Worm (Caenorhabditis elegans) whole organism, L4 larva: Measurements from ENCODE around the gene B0507.2.

Source experiments
- F37D6.2 ChIP-seq: sonication (generic microtip); optimal IDR thresholded peaks from 2 replicates; lab custom pipeline; 2016; ENCODE audit warnings: mild to moderate bottlenecking, missing genetic modification characterization, missing compliant biosample characterization
- T20F7.1 ChIP-seq: fragments of 200-800 bp; sonication (Bioruptor generic); optimal IDR thresholded peaks from 2 replicates; lab custom pipeline; 2018; ENCODE audit warnings: mild to moderate bottlenecking, missing genetic modification characterization, missing compliant biosample characterization
- Y105C5A.15 ChIP-seq: fragments of 200-800 bp; sonication (Bioruptor generic); IDR thresholded peaks from 2 replicates; pipeline ENCODE4 v1.3.6; 2022; ENCODE audit warnings: missing genetic modification characterization, missing compliant biosample characterization
- Y48G9A.11 ChIP-seq: fragments of 200-800 bp; sonication (Bioruptor generic); IDR thresholded peaks from 2 replicates; pipeline ENCODE4 v1.3.6; 2022; ENCODE audit warnings: missing genetic modification reagents, missing genetic modification characterization, missing compliant biosample characterization
- Y75B8A.6 ChIP-seq: fragments of 200-800 bp; sonication (Bioruptor generic); IDR thresholded peaks from 2 replicates; pipeline ENCODE4 v1.3.6; 2022; ENCODE audit warnings: missing genetic modification reagents, missing genetic modification characterization, missing compliant biosample characterization
- aha-1 ChIP-seq: fragments of 150-350 bp; peaks from one replicate; lab custom pipeline; 2014; ENCODE audit warnings: missing biosample characterization, missing genetic modification characterization
- aly-2 ChIP-seq: sonication (generic microtip); optimal IDR thresholded peaks from 2 replicates; lab custom pipeline; 2018; ENCODE audit warnings: missing biosample characterization, missing genetic modification characterization
- ama-1 ChIP-seq: fragments of 150-350 bp; optimal IDR thresholded peaks from 2 replicates; lab custom pipeline; 2014; ENCODE audit warnings: inconsistent platforms, mixed read lengths
- ceh-20 ChIP-seq: fragments of 200-800 bp; sonication (Bioruptor generic); IDR thresholded peaks from 2 replicates; pipeline ENCODE4 v1.3.6; 2022; ENCODE audit warnings: missing genetic modification reagents, missing genetic modification characterization, missing compliant biosample characterization
- ces-1 ChIP-seq: fragments of 150-350 bp; sonication (generic microtip); optimal IDR thresholded peaks from 4 replicates; lab custom pipeline; 2014; ENCODE audit warnings: missing biosample characterization, missing genetic modification reagents, missing genetic modification characterization
- daf-12 ChIP-seq: fragments of 150-350 bp; optimal IDR thresholded peaks from 2 replicates; lab custom pipeline; 2014; ENCODE audit warnings: missing biosample characterization, missing genetic modification reagents, missing genetic modification characterization
- daf-16 ChIP-seq, 3 experiments: sonication (generic microtip); optimal IDR thresholded peaks; 2 replicates each; lab custom pipeline; 2016 to 2017; ENCODE audit warnings: missing genetic modification characterization in 3 of 3, missing genetic modification reagents in 3 of 3, mild to moderate bottlenecking in 2 of 3, missing compliant biosample characterization in 2 of 3, missing biosample characterization in 1 of 3, moderate library complexity in 1 of 3
- daf-19 ChIP-seq: fragments of 200-800 bp; sonication (Bioruptor generic); conservative IDR thresholded peaks from 2 replicates; pipeline ENCODE4 v1.3.6; 2022; ENCODE audit warnings: missing genetic modification characterization, missing compliant biosample characterization
- daf-8 ChIP-seq: fragments of 200-800 bp; sonication (Bioruptor generic); IDR thresholded peaks from 2 replicates; pipeline ENCODE4 v1.3.6; 2022; ENCODE audit warnings: missing genetic modification characterization, missing compliant biosample characterization
- dpl-1 ChIP-seq: fragments of 150-350 bp; optimal IDR thresholded peaks from 2 replicates; lab custom pipeline; 2014; ENCODE audit warnings: missing biosample characterization, missing genetic modification reagents, missing genetic modification characterization
- dve-1 ChIP-seq: sonication (generic microtip); optimal IDR thresholded peaks from 2 replicates; lab custom pipeline; 2017; ENCODE audit warnings: antibody characterized with exemption, mild to moderate bottlenecking, missing genetic modification characterization, missing compliant biosample characterization; ENCODE audit not compliant: insufficient read depth
- hlh-30 ChIP-seq: sonication (generic microtip); optimal IDR thresholded peaks from 2 replicates; lab custom pipeline; 2017; ENCODE audit warnings: antibody characterized with exemption, mild to moderate bottlenecking, missing genetic modification characterization, missing compliant biosample characterization; ENCODE audit not compliant: insufficient read depth
- lim-7 ChIP-seq: fragments of 200-800 bp; sonication (Bioruptor generic); IDR thresholded peaks from 2 replicates; pipeline ENCODE4 v1.3.6; 2022; ENCODE audit warnings: missing genetic modification characterization, missing compliant biosample characterization
- lin-1 ChIP-seq: fragments of 200-800 bp; sonication (Bioruptor generic); IDR thresholded peaks from 2 replicates; pipeline ENCODE4 v1.3.6; 2022; ENCODE audit warnings: missing genetic modification reagents, missing genetic modification characterization, missing compliant biosample characterization
- lin-15B ChIP-seq: fragments of 150-350 bp; sonication (generic microtip); optimal IDR thresholded peaks from 3 replicates; lab custom pipeline; 2014; ENCODE audit warnings: missing biosample characterization, missing genetic modification characterization
- lin-29 ChIP-seq: fragments of 200-800 bp; sonication (Bioruptor generic); IDR thresholded peaks from 2 replicates; pipeline ENCODE4 v1.3.6; 2022; ENCODE audit warnings: missing genetic modification reagents, missing genetic modification characterization, missing compliant biosample characterization
- madf-9 ChIP-seq: fragments of 200-800 bp; sonication (Bioruptor generic); conservative IDR thresholded peaks from 2 replicates; pipeline ENCODE4 v1.3.6; 2022; ENCODE audit warnings: missing genetic modification reagents, missing genetic modification characterization, missing compliant biosample characterization
- mdt-29 ChIP-seq: fragments of 200-800 bp; sonication (Bioruptor generic); IDR thresholded peaks from 2 replicates; pipeline ENCODE4 v1.3.6; 2022; ENCODE audit warnings: missing genetic modification reagents, missing genetic modification characterization, missing compliant biosample characterization
- mes-2 ChIP-seq: sonication (generic microtip); optimal IDR thresholded peaks from 2 replicates; lab custom pipeline; 2016; ENCODE audit warnings: missing genotype, mild to moderate bottlenecking, missing genetic modification characterization, missing compliant biosample characterization; ENCODE audit not compliant: poor library complexity, severe bottlenecking
- mxl-3 ChIP-seq: fragments of 200-800 bp; sonication (Bioruptor generic); optimal IDR thresholded peaks from 2 replicates; lab custom pipeline; 2018; ENCODE audit warnings: mild to moderate bottlenecking, missing genetic modification characterization, missing compliant biosample characterization
- nhr-10 ChIP-seq: fragments of 150-350 bp; optimal IDR thresholded peaks from 2 replicates; lab custom pipeline; 2014; ENCODE audit warnings: missing biosample characterization, missing genetic modification characterization
- nhr-102 ChIP-seq: sonication (generic microtip); optimal IDR thresholded peaks from 2 replicates; lab custom pipeline; 2016; ENCODE audit warnings: mild to moderate bottlenecking, missing genetic modification characterization, moderate library complexity, missing compliant biosample characterization
- nhr-11 ChIP-seq: fragments of 150-350 bp; optimal IDR thresholded peaks from 2 replicates; lab custom pipeline; 2014; ENCODE audit warnings: missing biosample characterization, missing genetic modification characterization
- nhr-25 ChIP-seq: sonication (generic microtip); optimal IDR thresholded peaks from 2 replicates; lab custom pipeline; 2017; ENCODE audit warnings: missing genetic modification characterization, mild to moderate bottlenecking, missing compliant biosample characterization, antibody characterized with exemption, moderate library complexity, borderline replicate concordance; ENCODE audit not compliant: insufficient read depth
- nhr-28 ChIP-seq: fragments of 150-350 bp; optimal IDR thresholded peaks from 2 replicates; lab custom pipeline; 2014; ENCODE audit warnings: missing biosample characterization, missing genetic modification characterization
- nhr-41 ChIP-seq: fragments of 200-800 bp; sonication (Bioruptor generic); IDR thresholded peaks from 2 replicates; pipeline ENCODE4 v1.3.6; 2022; ENCODE audit warnings: missing genetic modification reagents, missing genetic modification characterization, missing compliant biosample characterization
- nhr-42 ChIP-seq: fragments of 200-800 bp; sonication (Bioruptor generic); IDR thresholded peaks from 2 replicates; pipeline ENCODE4 v1.3.6; 2022; ENCODE audit warnings: missing genetic modification characterization, missing compliant biosample characterization
- nhr-6 ChIP-seq: fragments of 150-350 bp; optimal IDR thresholded peaks from 2 replicates; lab custom pipeline; 2014; ENCODE audit warnings: missing biosample characterization, missing genetic modification characterization
- nhr-77 ChIP-seq: fragments of 150-350 bp; optimal IDR thresholded peaks from 2 replicates; lab custom pipeline; 2014; ENCODE audit warnings: missing biosample characterization, missing genetic modification characterization
- pqm-1 ChIP-seq: sonication (generic microtip); optimal IDR thresholded peaks from 2 replicates; lab custom pipeline; 2017; ENCODE audit warnings: missing biosample characterization, missing genetic modification characterization
- saeg-2 ChIP-seq: fragments of 200-800 bp; sonication (Bioruptor generic); IDR thresholded peaks from 2 replicates; pipeline ENCODE4 v1.3.6; 2022; ENCODE audit warnings: missing genetic modification reagents, missing genetic modification characterization, missing compliant biosample characterization
- set-16 ChIP-seq: fragments of 200-800 bp; sonication (Bioruptor generic); IDR thresholded peaks from 2 replicates; pipeline ENCODE4 v1.3.6; 2022; ENCODE audit warnings: missing genetic modification reagents, missing genetic modification characterization, missing compliant biosample characterization
- spr-1 ChIP-seq: sonication (generic microtip); optimal IDR thresholded peaks from 2 replicates; lab custom pipeline; 2016; ENCODE audit warnings: mild to moderate bottlenecking, missing genetic modification characterization, missing compliant biosample characterization
- zfp-3 ChIP-seq: fragments of 200-800 bp; sonication (Bioruptor generic); conservative IDR thresholded peaks from 2 replicates; pipeline ENCODE4 v1.3.6; 2022; ENCODE audit warnings: missing genetic modification reagents, missing genetic modification characterization, missing compliant biosample characterization

B0507.2 gene

DNA sequence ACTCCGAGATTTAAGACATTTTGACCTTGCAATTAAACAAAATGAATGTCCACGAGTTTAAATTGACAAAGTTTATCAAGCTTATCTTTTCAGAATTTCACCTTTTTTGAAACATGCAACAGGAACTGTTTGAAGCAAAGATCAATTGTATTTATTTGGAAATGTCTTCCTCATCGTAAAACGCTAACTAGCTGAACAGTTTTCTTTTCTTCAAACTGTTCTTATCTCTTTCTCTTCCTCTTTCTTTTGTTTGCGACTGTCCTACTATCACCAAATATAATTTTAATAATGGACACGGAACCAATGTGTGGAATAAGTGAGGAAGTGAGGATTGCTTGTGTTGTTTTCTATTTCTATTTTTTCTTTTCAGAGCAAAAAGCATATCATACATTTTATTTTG, 41.2 kb upstream of the B0507.2 start, which contains the start of gene ZC196.4:
ZC196.4 (plus strand) TSS at position 173 of the 400 bp plus-strand sequence.
- TF ChIP-seq ceh-20 (GFP tag; lab: Robert Waterston, UW), result no peak
- TF ChIP-seq dpl-1 (GFP tag; lab: Kevin White, UChicago), result no peak
- no peak for TF ChIP-seq daf-16 (GFP tag; optimal IDR thresholded peaks at IDR 0.05; lab: Kevin White, UChicago)
- peak; percentile 74 for TF ChIP-seq daf-16 (tag; optimal IDR thresholded peaks at IDR 0.05; lab: Kevin White, UChicago)
- TF ChIP-seq lin-15B, result no peak
- TF ChIP-seq Y48G9A.11 (GFP tag; lab: Robert Waterston, UW), result no peak
- no peak for TF ChIP-seq lin-1 (GFP tag; lab: Robert Waterston, UW)
- no peak for TF ChIP-seq nhr-10 (tag; lab: Kevin White, UChicago)
- no peak for TF ChIP-seq aly-2
- TF ChIP-seq pqm-1, result peak; percentile 76
- TF ChIP-seq F37D6.2, result no peak
- no peak for TF ChIP-seq nhr-11 (tag; lab: Kevin White, UChicago)
- TF ChIP-seq nhr-41 (GFP tag; lab: Robert Waterston, UW), result no peak
- peak; percentile 39 for TF ChIP-seq dve-1 (tag; lab: Kevin White, UChicago)
- TF ChIP-seq nhr-28, result peak; percentile 16
- TF ChIP-seq, all 104 proteins: peak for 4

- TF ChIP-seq set-16 (GFP tag; lab: Robert Waterston, UW) (no peak), Y48G9A.11 (GFP tag; lab: Robert Waterston, UW) (no peak), Y105C5A.15 (no peak), mxl-3 (GFP tag; lab: Kevin White, UChicago) (no peak), madf-9 (no peak), pqm-1 (no peak), nhr-6 (tag; lab: Kevin White, UChicago) (no peak), hlh-30 (no peak), mdt-29 (GFP tag; lab: Robert Waterston, UW) (no peak), daf-19 (GFP tag; lab: Robert Waterston, UW) (no peak), ces-1 (GFP tag; lab: Kevin White, UChicago) (no peak), saeg-2 (no peak), daf-8 (GFP tag; lab: Robert Waterston, UW) (no peak)
- TF ChIP-seq, all 104 proteins: peak for 0
Measured at ce11 chrV:8736369-8736768, 37.8 kb upstream of the B0507.2 start, which contains the start of gene ZC196.3. Gene ZC196.3, plus strand, starts transcription at chrV:8736669.

DNA sequence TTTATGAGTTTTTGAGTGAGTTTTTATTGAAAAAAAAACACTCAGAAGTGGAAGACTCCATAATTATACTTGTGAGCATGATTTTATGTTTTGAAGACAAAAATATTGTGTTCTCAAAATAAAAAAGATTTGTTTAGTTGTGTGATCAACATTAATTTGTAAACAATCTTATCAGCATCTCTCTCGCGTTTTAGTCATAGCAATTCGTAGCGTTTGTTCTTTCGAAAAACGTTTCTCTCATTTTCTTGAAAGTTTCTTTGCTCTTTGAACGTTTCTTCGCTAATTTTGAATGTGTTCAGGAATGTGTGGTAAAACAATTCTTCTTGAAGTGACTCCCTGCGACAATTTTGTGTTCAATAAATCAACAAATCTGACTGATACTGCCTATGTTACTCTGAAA, 35.0 kb upstream of the B0507.2 start, which contains the start of gene ZC196.2:
ZC196.2 (plus strand) TSS at position 301 of the 400 bp plus-strand sequence.
- TF ChIP-seq lin-29 (no peak), ama-1 (lab: Kevin White, UChicago) (no peak), nhr-10 (tag; lab: Kevin White, UChicago) (no peak), T20F7.1 (GFP tag; lab: Kevin White, UChicago) (no peak), daf-8 (GFP tag; lab: Robert Waterston, UW) (no peak), daf-16 (GFP tag; optimal IDR thresholded peaks at IDR 0.05; lab: Kevin White, UChicago) (no peak), daf-16 (tag; optimal IDR thresholded peaks at IDR 0.05; lab: Kevin White, UChicago) (peak; percentile 59), aha-1 (peak; percentile 13), nhr-102 (no peak), daf-12 (tag; lab: Kevin White, UChicago) (no peak), mes-2 (tag; lab: Kevin White, UChicago) (no peak)

DNA sequence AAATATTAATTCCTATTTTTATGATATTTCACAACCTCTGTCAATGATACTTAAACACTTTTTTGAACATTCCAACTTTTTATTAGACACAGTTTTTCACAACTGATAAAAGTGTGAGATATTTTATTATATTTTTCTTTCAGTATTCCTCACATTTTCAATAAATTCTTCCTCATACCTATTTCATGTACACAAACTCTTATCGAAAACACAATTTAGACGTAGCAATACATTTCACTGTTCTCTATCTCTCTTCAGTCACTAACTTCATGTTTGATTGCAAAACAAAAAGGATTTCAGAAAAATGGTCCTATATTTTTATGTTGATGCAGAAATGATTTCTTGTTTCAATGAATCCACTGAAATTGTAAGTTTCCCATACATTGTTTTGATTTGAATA, 28.3 kb upstream of the B0507.2 start, which contains the start of gene B0507.6:
B0507.6 (plus strand) TSS at position 301 of the 400 bp plus-strand sequence.
- TF ChIP-seq zfp-3 (GFP tag; lab: Robert Waterston, UW), result no peak
- no peak for TF ChIP-seq spr-1 (tag; lab: Kevin White, UChicago)
- no peak for TF ChIP-seq Y75B8A.6 (GFP tag; lab: Robert Waterston, UW)
- no peak for TF ChIP-seq nhr-42 (GFP tag; lab: Robert Waterston, UW)
- TF ChIP-seq lim-7 (GFP tag; lab: Robert Waterston, UW), result no peak
- no peak for TF ChIP-seq nhr-25
- no peak for TF ChIP-seq nhr-6 (tag; lab: Kevin White, UChicago)
- TF ChIP-seq nhr-77 (tag; lab: Kevin White, UChicago), result no peak
